Worm (Caenorhabditis elegans): ENCODE results near the gene str-23.

DNA sequence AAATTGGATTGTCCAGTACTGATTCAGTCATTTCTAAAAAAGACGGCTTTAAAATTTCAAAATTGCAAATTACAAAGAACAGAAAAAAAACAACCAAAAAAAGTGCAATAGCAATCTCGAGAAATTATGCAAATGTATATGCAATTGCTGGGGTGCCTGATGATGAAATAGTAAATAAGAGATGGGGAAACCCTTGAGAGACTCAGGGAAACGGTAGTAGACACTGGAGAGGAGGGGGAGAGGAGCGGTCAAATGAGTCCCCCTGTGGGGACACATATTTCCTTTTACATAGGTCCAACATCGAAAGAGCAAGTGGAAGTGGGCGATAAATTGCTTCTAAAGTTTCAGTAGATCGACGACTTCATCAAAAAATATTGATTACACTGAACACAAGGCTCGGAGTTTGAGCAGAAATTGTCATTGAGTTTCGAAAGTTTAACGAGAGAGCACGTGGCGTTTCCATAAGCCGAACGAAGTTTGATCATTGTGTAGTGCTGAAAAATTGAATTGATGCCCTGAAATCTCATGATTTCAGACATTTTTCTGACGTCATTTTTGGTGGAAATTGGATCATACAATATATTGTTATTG is 34.2 kb upstream of the str-23 start, which contains the start of the genes fbxa-153 and str-12:
- TF ChIP-seq R02D3.7 (tag; optimal IDR thresholded peaks at IDR 0.05) (no peak), ama-1 (optimal IDR thresholded peaks at IDR 0.05) (no peak), zag-1 (tag; optimal IDR thresholded peaks at IDR 0.05) (peak; percentile 62), unc-62 (GFP tag; optimal IDR thresholded peaks at IDR 0.05) (no peak), nhr-10 (tag; optimal IDR thresholded peaks at IDR 0.05) (no peak), unc-55 (GFP tag; optimal IDR thresholded peaks at IDR 0.05) (peak; percentile 84)
